Fruit fly (Drosophila melanogaster) whole organism, embryonic: ENCODE measurements around the gene Trl.

Experiments used
- Asciz ChIP-seq: fragments of 200-800 bp; sonication (Bioruptor generic); optimal IDR thresholded peaks from 2 replicates; lab custom pipeline; 2017; ENCODE audit warnings: missing biosample characterization, mild to moderate bottlenecking, missing genetic modification characterization, missing genetic modification reagents
- BEAF-32 ChIP-seq: fragments of 200-800 bp; sonication (Bioruptor generic); optimal IDR thresholded peaks from 3 replicates; lab custom pipeline; 2017; ENCODE audit warnings: missing biosample characterization, missing genetic modification characterization, mild to moderate bottlenecking, moderate library complexity, missing genetic modification reagents
- Blimp-1 ChIP-seq: fragments of 200-800 bp; sonication (Bioruptor generic); optimal IDR thresholded peaks from 3 replicates; lab custom pipeline; 2018; ENCODE audit warnings: missing biosample characterization, missing genetic modification characterization, mild to moderate bottlenecking, moderate library complexity, missing genetic modification reagents
- CG10366 ChIP-seq: fragments of 200-800 bp; sonication (Bioruptor generic); IDR thresholded peaks from 2 replicates; pipeline ENCODE4 v1.3.6; 2022; ENCODE audit warnings: missing biosample characterization, missing genetic modification characterization
- CG11093 ChIP-seq: fragments of 200-800 bp; sonication (Bioruptor generic); IDR thresholded peaks from 3 replicates; pipeline ENCODE4 v1.3.6; 2022; ENCODE audit warnings: missing biosample characterization, missing genetic modification characterization
- CG11695 ChIP-seq: fragments of 200-800 bp; sonication (Bioruptor generic); IDR thresholded peaks from 3 replicates; pipeline ENCODE4 v1.3.6; 2022; ENCODE audit warnings: missing biosample characterization, missing genetic modification characterization
- CG12219 ChIP-seq: fragments of 200-800 bp; sonication (Bioruptor generic); optimal IDR thresholded peaks from 3 replicates; lab custom pipeline; 2018; ENCODE audit warnings: missing biosample characterization, mild to moderate bottlenecking, missing genetic modification characterization
- CG13624 ChIP-seq: fragments of 200-800 bp; sonication (Bioruptor generic); optimal IDR thresholded peaks from 2 replicates; lab custom pipeline; 2016; ENCODE audit warnings: missing biosample characterization, missing genetic modification characterization
- CG15269 ChIP-seq: fragments of 200-800 bp; sonication (Bioruptor generic); optimal IDR thresholded peaks from 2 replicates; lab custom pipeline; 2018; ENCODE audit warnings: missing biosample characterization, mild to moderate bottlenecking, missing genetic modification characterization, moderate library complexity
- CG16779 ChIP-seq: fragments of 200-800 bp; sonication (Bioruptor generic); IDR thresholded peaks from 2 replicates; pipeline ENCODE4 v1.3.6; 2022; ENCODE audit warnings: missing biosample characterization, missing genetic modification characterization
- CG16813 ChIP-seq: fragments of 200-800 bp; sonication (Bioruptor generic); IDR thresholded peaks from 3 replicates; pipeline ENCODE4 v1.3.6; 2022; ENCODE audit warnings: missing biosample characterization, missing genetic modification characterization; ENCODE audit not compliant: partially characterized antibody
- CG16863 ChIP-seq: fragments of 200-800 bp; sonication (Bioruptor generic); optimal IDR thresholded peaks from 3 replicates; lab custom pipeline; 2016; ENCODE audit warnings: missing biosample characterization, missing genetic modification characterization
- CG2116 ChIP-seq: fragments of 200-800 bp; sonication (Bioruptor generic); optimal IDR thresholded peaks from 3 replicates; lab custom pipeline; 2018; ENCODE audit warnings: missing biosample characterization, mild to moderate bottlenecking, missing genetic modification characterization
- CG2120 ChIP-seq: fragments of 200-800 bp; sonication (Bioruptor generic); optimal IDR thresholded peaks from 3 replicates; lab custom pipeline; 2016; ENCODE audit warnings: missing biosample characterization, missing genetic modification characterization
- CG2712 ChIP-seq: fragments of 200-800 bp; optimal IDR thresholded peaks from 3 replicates; lab custom pipeline; 2019; ENCODE audit warnings: missing biosample characterization, mild to moderate bottlenecking, missing genetic modification characterization, moderate library complexity
- CG2875 ChIP-seq: fragments of 200-800 bp; sonication (Bioruptor generic); optimal IDR thresholded peaks from 2 replicates; lab custom pipeline; 2017; ENCODE audit warnings: missing biosample characterization, mild to moderate bottlenecking, missing genetic modification characterization, missing genetic modification reagents
- CG31441 ChIP-seq: fragments of 200-800 bp; sonication (Bioruptor generic); IDR thresholded peaks from 2 replicates; pipeline ENCODE4 v1.3.6; 2022; ENCODE audit warnings: missing biosample characterization, missing genetic modification characterization
- CG4360 ChIP-seq: fragments of 200-800 bp; sonication (Bioruptor generic); IDR thresholded peaks from 2 replicates; pipeline ENCODE4 v1.3.6; 2022; ENCODE audit warnings: missing biosample characterization, missing genetic modification characterization
- CG4707 ChIP-seq: fragments of 200-800 bp; sonication (Bioruptor generic); optimal IDR thresholded peaks from 2 replicates; lab custom pipeline; 2018; ENCODE audit warnings: missing biosample characterization, mild to moderate bottlenecking, missing genetic modification characterization, moderate library complexity
- CG4854 ChIP-seq: fragments of 200-800 bp; sonication (Bioruptor generic); optimal IDR thresholded peaks from 2 replicates; lab custom pipeline; 2016; ENCODE audit warnings: missing biosample characterization, missing genetic modification characterization, inconsistent platforms
- CG6272 ChIP-seq: fragments of 200-800 bp; sonication (Bioruptor generic); IDR thresholded peaks from 2 replicates; pipeline ENCODE4 v1.3.6; 2022; ENCODE audit warnings: missing biosample characterization, missing genetic modification characterization
- CG6813 ChIP-seq: fragments of 200-800 bp; sonication (Bioruptor generic); optimal IDR thresholded peaks from 2 replicates; lab custom pipeline; 2017; ENCODE audit warnings: missing biosample characterization, missing genetic modification characterization, mild to moderate bottlenecking, moderate library complexity, missing genetic modification reagents
- CG7372 ChIP-seq: fragments of 200-800 bp; sonication (Bioruptor generic); IDR thresholded peaks from 2 replicates; pipeline ENCODE4 v1.3.6; 2022; ENCODE audit warnings: missing biosample characterization, missing genetic modification characterization
- CG8765 ChIP-seq: fragments of 200-800 bp; sonication (Bioruptor generic); IDR thresholded peaks from 2 replicates; pipeline ENCODE4 v1.3.6; 2022; ENCODE audit warnings: missing biosample characterization, missing genetic modification characterization
- CrebB ChIP-seq: fragments of 200-800 bp; sonication (Bioruptor generic); optimal IDR thresholded peaks from 3 replicates; lab custom pipeline; 2018; ENCODE audit warnings: missing biosample characterization, mild to moderate bottlenecking, missing genetic modification characterization
- Deaf1 ChIP-seq: fragments of 200-800 bp; optimal IDR thresholded peaks from 3 replicates; lab custom pipeline; 2019; ENCODE audit warnings: missing biosample characterization, mild to moderate bottlenecking, missing genetic modification characterization, moderate library complexity
- Elba2 ChIP-seq: fragments of 200-800 bp; sonication (Bioruptor generic); optimal IDR thresholded peaks from 3 replicates; lab custom pipeline; 2016; ENCODE audit warnings: missing biosample characterization, missing genetic modification characterization
- Ets97D ChIP-seq: fragments of 200-800 bp; sonication (Bioruptor generic); optimal IDR thresholded peaks from 3 replicates; lab custom pipeline; 2016; ENCODE audit warnings: missing biosample characterization, missing genetic modification characterization
- Fer2 ChIP-seq: fragments of 200-800 bp; sonication (Bioruptor generic); optimal IDR thresholded peaks from 2 replicates; lab custom pipeline; 2018; ENCODE audit warnings: missing biosample characterization, mild to moderate bottlenecking, missing genetic modification characterization, moderate library complexity
- H15 ChIP-seq: fragments of 200-800 bp; sonication (Bioruptor generic); IDR thresholded peaks from 3 replicates; pipeline ENCODE4 v1.3.6; 2022; ENCODE audit warnings: missing biosample characterization, missing genetic modification characterization
- HLH54F ChIP-seq: fragments of 200-800 bp; sonication (Bioruptor generic); optimal IDR thresholded peaks from 3 replicates; lab custom pipeline; 2016; ENCODE audit warnings: missing biosample characterization, missing genetic modification characterization
- Usf ChIP-seq: fragments of 200-800 bp; sonication (Bioruptor generic); optimal IDR thresholded peaks from 2 replicates; lab custom pipeline; 2017; ENCODE audit warnings: missing genotype, missing biosample characterization, missing genetic modification characterization
- ac ChIP-seq: fragments of 200-800 bp; sonication (Bioruptor generic); optimal IDR thresholded peaks from 3 replicates; lab custom pipeline; 2017; ENCODE audit warnings: missing biosample characterization, mild to moderate bottlenecking, missing genetic modification characterization
- chm ChIP-seq: fragments of 200-800 bp; sonication (Bioruptor generic); IDR thresholded peaks from 2 replicates; pipeline ENCODE4 v1.3.6; 2022; ENCODE audit warnings: missing biosample characterization, missing genetic modification characterization
- crc ChIP-seq: fragments of 200-800 bp; sonication (Bioruptor generic); optimal IDR thresholded peaks from 2 replicates; lab custom pipeline; 2016; ENCODE audit warnings: missing biosample characterization, missing genetic modification characterization
- grn ChIP-seq: fragments of 200-800 bp; sonication (Bioruptor generic); optimal IDR thresholded peaks from 3 replicates; lab custom pipeline; 2017; ENCODE audit warnings: missing biosample characterization, missing genetic modification characterization
- hbn ChIP-seq: fragments of 200-800 bp; sonication (Bioruptor generic); IDR thresholded peaks from 2 replicates; pipeline ENCODE4 v1.3.6; 2022; ENCODE audit warnings: missing biosample characterization, missing genetic modification characterization; ENCODE audit not compliant: partially characterized antibody
- jumu ChIP-seq: fragments of 200-800 bp; sonication (Bioruptor generic); optimal IDR thresholded peaks from 3 replicates; lab custom pipeline; 2016; ENCODE audit warnings: missing biosample characterization, missing genetic modification characterization
- mirr ChIP-seq: fragments of 200-800 bp; sonication (Bioruptor generic); optimal IDR thresholded peaks from 3 replicates; lab custom pipeline; 2018; ENCODE audit warnings: missing biosample characterization, mild to moderate bottlenecking, missing genetic modification characterization
- org-1 ChIP-seq: fragments of 200-800 bp; sonication (Bioruptor generic); optimal IDR thresholded peaks from 2 replicates; lab custom pipeline; 2017; ENCODE audit warnings: missing biosample characterization, missing genetic modification characterization
- pan ChIP-seq, 4 experiments: fragments of >200 bp in 3 of 4; fragments of 200-800 bp in 1 of 4; sonication (Bioruptor generic) in 1 of 4; optimal IDR thresholded peaks in 3 of 4; IDR thresholded peaks in 1 of 4; 2 replicates each; pipeline versions ENCODE4 v1.3.6 to Lab custom; 2017 to 2022; ENCODE audit warnings: missing biosample characterization in 2 of 4, missing genetic modification characterization in 2 of 4, mixed read lengths in 1 of 4
- phol ChIP-seq: fragments of 200-800 bp; sonication (Bioruptor generic); optimal IDR thresholded peaks from 3 replicates; lab custom pipeline; 2018; ENCODE audit warnings: missing biosample characterization, mild to moderate bottlenecking, missing genetic modification characterization, moderate library complexity
- pros ChIP-seq: fragments of 200-800 bp; sonication (Bioruptor generic); optimal IDR thresholded peaks from 3 replicates; lab custom pipeline; 2019; ENCODE audit warnings: missing biosample characterization, mild to moderate bottlenecking, missing genetic modification characterization, moderate library complexity
- repo ChIP-seq: fragments of 200-800 bp; sonication (Bioruptor generic); optimal IDR thresholded peaks from 2 replicates; lab custom pipeline; 2016; ENCODE audit warnings: missing biosample characterization, missing genetic modification characterization
- tin ChIP-seq: fragments of 200-800 bp; sonication (Bioruptor generic); optimal IDR thresholded peaks from 3 replicates; lab custom pipeline; 2016; ENCODE audit warnings: missing biosample characterization, missing genetic modification characterization
- ttk ChIP-seq: fragments of 200-800 bp; sonication (Bioruptor generic); IDR thresholded peaks from 2 replicates; pipeline ENCODE4 v2.1.2; 2022; ENCODE audit warnings: missing biosample characterization, missing genetic modification characterization
- tx ChIP-seq: fragments of 200-800 bp; sonication (Bioruptor generic); optimal IDR thresholded peaks from 2 replicates; lab custom pipeline; 2016; ENCODE audit warnings: missing biosample characterization, missing genetic modification characterization
- vvl ChIP-seq: fragments of 200-800 bp; sonication (Bioruptor generic); IDR thresholded peaks from 2 replicates; pipeline ENCODE4 v1.3.6; 2022; ENCODE audit warnings: missing biosample characterization, missing genetic modification characterization
- wor ChIP-seq: fragments of 200-800 bp; sonication (Bioruptor generic); IDR thresholded peaks from 2 replicates; pipeline ENCODE4 v1.3.6; 2022; ENCODE audit warnings: missing biosample characterization, missing genetic modification characterization

The Trl gene

dm6 chr3L:14786230-14786850, 25.5 kb upstream of the Trl start, which contains the start of the genes bmm and Tdrd3 (continued):
- TF ChIP-seq pan (optimal IDR thresholded peaks at IDR 0.05; lab: Kevin White, UChicago) (no peak), pan (GFP tag; optimal IDR thresholded peaks at IDR 0.05 in 1 of 2, IDR thresholded peaks at IDR 0.05 in 1 of 2) (peak in 1 of 2 experiments; percentile 55), wor (no peak), hbn (GFP tag; lab: Robert Waterston, UW) (peak; percentile 93), CG2875 (peak; percentile 24), grn (GFP tag; lab: Kevin White, UChicago) (no peak), mirr (GFP tag; lab: Kevin White, UChicago) (peak; percentile 38), Ets97D (GFP tag; lab: Kevin White, UChicago) (peak; percentile 21), CG4854 (GFP tag; lab: Kevin White, UChicago) (peak; percentile 24), CG11695 (0 out of 3 replicates have a peak, but pooled peaks have one; percentile 12), repo (peak; percentile 20), Blimp-1 (GFP tag; lab: Kevin White, UChicago) (peak; percentile 77), CG16813 (GFP tag; lab: Robert Waterston, UW) (peak; percentile 92), CG13624 (peak; percentile 35), Usf (GFP tag; lab: Kevin White, UChicago) (peak; percentile 79), CG6813 (GFP tag; lab: Kevin White, UChicago) (peak; percentile 30), Deaf1 (tag; lab: Kevin White, UChicago) (peak; percentile 54), CG4360 (GFP tag; lab: Robert Waterston, UW) (no peak), CG2116 (peak; percentile 81), HLH54F (peak; percentile 81), CG31441 (peak; percentile 92), CG2120 (GFP tag; lab: Kevin White, UChicago) (peak; percentile 84), CG16863 (GFP tag; lab: Kevin White, UChicago) (no peak), CG16779 (GFP tag; lab: Robert Waterston, UW) (peak; percentile 15; the same call in 1 of the 2 replicates), chm (GFP tag; lab: Robert Waterston, UW) (peak; percentile 76), CG2712 (tag; lab: Kevin White, UChicago) (peak; percentile 91), CG8765 (GFP tag; lab: Robert Waterston, UW) (peak; percentile 71), org-1 (GFP tag; lab: Kevin White, UChicago) (peak; percentile 31), BEAF-32 (GFP tag; lab: Kevin White, UChicago) (peak; percentile 93), tx (GFP tag; lab: Kevin White, UChicago) (peak; percentile 32), Fer2 (tag; lab: Kevin White, UChicago) (peak; percentile 80), jumu (GFP tag; lab: Kevin White, UChicago) (peak; percentile 4), CG10366 (peak; percentile 71), CG15269 (tag; lab: Kevin White, UChicago) (peak; percentile 85), CG11093 (GFP tag; lab: Robert Waterston, UW) (peak; percentile 52; the same call in 2 of the 3 replicates), CG12219 (GFP tag; lab: Kevin White, UChicago) (no peak), H15 (GFP tag; lab: Robert Waterston, UW) (peak; percentile 79; the same call in 2 of the 3 replicates), tin (GFP tag; lab: Kevin White, UChicago) (peak; percentile 80), pros (GFP tag; lab: Kevin White, UChicago) (no peak), phol (tag; lab: Kevin White, UChicago) (peak; percentile 89), ttk (GFP tag; lab: Robert Waterston, UW) (peak; percentile 61; the same call in 1 of the 2 replicates), CrebB (tag; lab: Kevin White, UChicago) (peak; percentile 51), crc (GFP tag; lab: Kevin White, UChicago) (no peak), ac (no peak), Asciz (peak; percentile 63), CG7372 (peak; percentile 70), CG6272 (peak; percentile 88), CG4707 (GFP tag; lab: Kevin White, UChicago) (peak; percentile 51), vvl (peak; percentile 57), Elba2 (GFP tag; lab: Kevin White, UChicago) (peak; percentile 36)
